Fruit fly (Drosophila melanogaster) whole organism, embryonic: ENCODE results near the gene CG10353.
A peak's percentile ranks its signal among the peaks of the same experiment; 100 is the strongest.

ENCODE experiments used
- Bteb2 ChIP-seq: fragments of 200-800 bp; sonication (Bioruptor generic); optimal IDR thresholded peaks from 2 replicates; lab custom pipeline; 2016; ENCODE audit warnings: missing biosample characterization, missing genetic modification characterization
- CG1024 ChIP-seq: fragments of 200-800 bp; sonication (Bioruptor generic); IDR thresholded peaks from 2 replicates; pipeline ENCODE4 v1.3.6; 2022; ENCODE audit warnings: missing biosample characterization, missing genetic modification characterization
- CG11560 ChIP-seq: fragments of 200-800 bp; sonication (Bioruptor generic); IDR thresholded peaks from 3 replicates; pipeline ENCODE4 v1.3.6; 2022; ENCODE audit warnings: missing biosample characterization, missing genetic modification characterization
- CG12104 ChIP-seq: fragments of 200-800 bp; sonication (Bioruptor generic); optimal IDR thresholded peaks from 3 replicates; lab custom pipeline; 2016; ENCODE audit warnings: missing biosample characterization, missing genetic modification characterization
- CG13424 ChIP-seq: fragments of 200-800 bp; sonication (Bioruptor generic); optimal IDR thresholded peaks from 2 replicates; lab custom pipeline; 2019; ENCODE audit warnings: missing biosample characterization, mild to moderate bottlenecking, missing genetic modification characterization, moderate library complexity
- CG17328 ChIP-seq: fragments of 200-800 bp; sonication (Bioruptor generic); IDR thresholded peaks from 2 replicates; pipeline ENCODE4 v1.3.6; 2022; ENCODE audit warnings: missing biosample characterization, missing genetic modification characterization
- CG18262 ChIP-seq: fragments of 200-800 bp; optimal IDR thresholded peaks from 3 replicates; lab custom pipeline; 2019; ENCODE audit warnings: missing biosample characterization, mild to moderate bottlenecking, missing genetic modification characterization, moderate library complexity
- CG2678 ChIP-seq: fragments of 200-800 bp; sonication (Bioruptor generic); optimal IDR thresholded peaks from 3 replicates; lab custom pipeline; 2019; ENCODE audit warnings: missing biosample characterization, mild to moderate bottlenecking, missing genetic modification characterization, moderate library complexity
- CG2712 ChIP-seq: fragments of 200-800 bp; optimal IDR thresholded peaks from 3 replicates; lab custom pipeline; 2019; ENCODE audit warnings: missing biosample characterization, mild to moderate bottlenecking, missing genetic modification characterization, moderate library complexity
- CG30403 ChIP-seq: fragments of 200-800 bp; sonication (Bioruptor generic); optimal IDR thresholded peaks from 3 replicates; lab custom pipeline; 2016; ENCODE audit warnings: missing biosample characterization, missing genetic modification characterization
- CG3065 ChIP-seq: fragments of 200-800 bp; sonication (Bioruptor generic); optimal IDR thresholded peaks from 2 replicates; lab custom pipeline; 2016; ENCODE audit warnings: missing biosample characterization, missing genetic modification characterization
- CG31224 ChIP-seq: fragments of 200-800 bp; sonication (Bioruptor generic); IDR thresholded peaks from 2 replicates; pipeline ENCODE4 v1.3.6; 2022; ENCODE audit warnings: missing biosample characterization, missing genetic modification characterization
- CG3281 ChIP-seq: fragments of 200-800 bp; sonication (Bioruptor generic); optimal IDR thresholded peaks from 3 replicates; lab custom pipeline; 2017; ENCODE audit warnings: missing biosample characterization, mild to moderate bottlenecking, missing genetic modification characterization
- CG4617 ChIP-seq: fragments of 200-800 bp; sonication (Bioruptor generic); optimal IDR thresholded peaks from 3 replicates; lab custom pipeline; 2016; ENCODE audit warnings: missing biosample characterization, missing genetic modification characterization, borderline replicate concordance
- CG8388 ChIP-seq: fragments of 200-800 bp; sonication (Bioruptor generic); optimal IDR thresholded peaks from 2 replicates; lab custom pipeline; 2019; ENCODE audit warnings: missing biosample characterization, mild to moderate bottlenecking, missing genetic modification characterization, moderate library complexity
- CG9817 ChIP-seq: fragments of 200-800 bp; sonication (Bioruptor generic); optimal IDR thresholded peaks from 2 replicates; lab custom pipeline; 2018; ENCODE audit warnings: missing biosample characterization, mild to moderate bottlenecking, missing genetic modification characterization, moderate library complexity
- CoRest ChIP-seq: fragments of 200-800 bp; sonication (Bioruptor generic); optimal IDR thresholded peaks from 3 replicates; lab custom pipeline; 2018; ENCODE audit warnings: missing biosample characterization, mild to moderate bottlenecking, missing genetic modification characterization, moderate library complexity
- D ChIP-seq, 2 experiments: fragments of 200-800 bp in 1 of 2; fragments of >200 bp in 1 of 2; sonication (Bioruptor generic) in 1 of 2; optimal IDR thresholded peaks; 2 replicates in 1 of 2; 3 replicates in 1 of 2; lab custom pipeline; 2017; ENCODE audit warnings: mild to moderate bottlenecking in 1 of 2, missing biosample characterization in 1 of 2, missing genetic modification characterization in 1 of 2, missing genetic modification reagents in 1 of 2
- Dll ChIP-seq: fragments of 200-800 bp; sonication (Bioruptor generic); IDR thresholded peaks from 4 replicates; pipeline ENCODE4 v1.3.6; 2022; ENCODE audit warnings: missing biosample characterization, missing genetic modification characterization; ENCODE audit not compliant: partially characterized antibody
- Ets97D ChIP-seq: fragments of 200-800 bp; sonication (Bioruptor generic); optimal IDR thresholded peaks from 3 replicates; lab custom pipeline; 2016; ENCODE audit warnings: missing biosample characterization, missing genetic modification characterization
- Mrtf ChIP-seq: fragments of 200-800 bp; sonication (Bioruptor generic); IDR thresholded peaks from 3 replicates; pipeline ENCODE4 v1.3.6; 2022; ENCODE audit warnings: missing biosample characterization, missing genetic modification characterization
- Nf-YB ChIP-seq: fragments of 200-800 bp; sonication (Bioruptor generic); optimal IDR thresholded peaks from 3 replicates; lab custom pipeline; 2019; ENCODE audit warnings: missing biosample characterization, mild to moderate bottlenecking, missing genetic modification characterization, moderate library complexity
- Oli ChIP-seq: fragments of 200-800 bp; sonication (Bioruptor generic); optimal IDR thresholded peaks from 2 replicates; lab custom pipeline; 2018; ENCODE audit warnings: missing biosample characterization, mild to moderate bottlenecking, missing genetic modification characterization, moderate library complexity
- Pdp1 ChIP-seq, 2 experiments: fragments of 200-800 bp; sonication (Bioruptor generic); optimal IDR thresholded peaks; 3 replicates each; lab custom pipeline; 2016; ENCODE audit warnings: missing biosample characterization in 2 of 2, missing genetic modification characterization in 2 of 2, mild to moderate bottlenecking in 1 of 2, moderate library complexity in 1 of 2
- Side ChIP-seq: fragments of 200-800 bp; sonication (Bioruptor generic); optimal IDR thresholded peaks from 2 replicates; lab custom pipeline; 2016; ENCODE audit warnings: missing biosample characterization, missing genetic modification characterization
- Sox100B ChIP-seq: fragments of 200-800 bp; sonication (Bioruptor generic); optimal IDR thresholded peaks from 3 replicates; lab custom pipeline; 2018; ENCODE audit warnings: missing biosample characterization, mild to moderate bottlenecking, missing genetic modification characterization
- Sry-δ ChIP-seq: fragments of 200-800 bp; sonication (Bioruptor generic); optimal IDR thresholded peaks from 2 replicates; lab custom pipeline; 2016; ENCODE audit warnings: missing biosample characterization, missing genetic modification characterization
- Usf ChIP-seq: fragments of 200-800 bp; sonication (Bioruptor generic); optimal IDR thresholded peaks from 2 replicates; lab custom pipeline; 2017; ENCODE audit warnings: missing genotype, missing biosample characterization, missing genetic modification characterization
- Xrp1 ChIP-seq: fragments of 200-800 bp; sonication (Bioruptor generic); IDR thresholded peaks from 2 replicates; pipeline ENCODE4 v1.3.6; 2022; ENCODE audit warnings: missing biosample characterization, missing genetic modification characterization
- ap ChIP-seq: fragments of 200-800 bp; sonication (Bioruptor generic); IDR thresholded peaks from 2 replicates; pipeline ENCODE4 v1.3.6; 2022; ENCODE audit warnings: missing biosample characterization, missing genetic modification characterization
- ci ChIP-seq: fragments of 200-800 bp; sonication (Bioruptor generic); IDR thresholded peaks from 3 replicates; pipeline ENCODE4 v1.3.6; 2022; ENCODE audit warnings: missing biosample characterization, missing genetic modification characterization
- corto ChIP-seq: fragments of 200-800 bp; sonication (Bioruptor generic); optimal IDR thresholded peaks from 2 replicates; lab custom pipeline; 2016; ENCODE audit warnings: missing biosample characterization, mild to moderate bottlenecking, missing genetic modification characterization, moderate library complexity
- crol ChIP-seq: fragments of 200-800 bp; sonication (Bioruptor generic); IDR thresholded peaks from 2 replicates; pipeline ENCODE4 v1.3.6; 2022; ENCODE audit warnings: missing biosample characterization, missing genetic modification characterization
- dmrt99B ChIP-seq: fragments of 200-800 bp; sonication (Bioruptor generic); optimal IDR thresholded peaks from 2 replicates; lab custom pipeline; 2018; ENCODE audit warnings: missing biosample characterization, mild to moderate bottlenecking, missing genetic modification characterization, moderate library complexity
- dpn ChIP-seq, 2 experiments: fragments of 200-800 bp; sonication (Bioruptor generic); optimal IDR thresholded peaks; 3 replicates each; lab custom pipeline; 2016; ENCODE audit warnings: missing biosample characterization in 2 of 2, missing genetic modification characterization in 2 of 2
- ftz-f1 ChIP-seq: fragments of 200-800 bp; sonication (Bioruptor generic); optimal IDR thresholded peaks from 2 replicates; lab custom pipeline; 2016; ENCODE audit warnings: missing biosample characterization, missing genetic modification characterization
- gfzf ChIP-seq: fragments of 200-800 bp; sonication (Bioruptor generic); optimal IDR thresholded peaks from 2 replicates; lab custom pipeline; 2016; ENCODE audit warnings: missing biosample characterization, mild to moderate bottlenecking, missing genetic modification characterization, moderate library complexity
- grau ChIP-seq: fragments of 200-800 bp; optimal IDR thresholded peaks from 3 replicates; lab custom pipeline; 2019; ENCODE audit warnings: missing biosample characterization, mild to moderate bottlenecking, missing genetic modification characterization, moderate library complexity
- hb ChIP-seq: fragments of 200-800 bp; sonication (Bioruptor generic); IDR thresholded peaks from 3 replicates; pipeline ENCODE4 v1.3.6; 2022; ENCODE audit warnings: missing biosample characterization, missing genetic modification characterization; ENCODE audit not compliant: partially characterized antibody
- kah ChIP-seq: fragments of 200-800 bp; sonication (Bioruptor generic); optimal IDR thresholded peaks from 2 replicates; lab custom pipeline; 2018; ENCODE audit warnings: missing biosample characterization, mild to moderate bottlenecking, missing genetic modification characterization
- kay ChIP-seq: fragments of 200-800 bp; sonication (Bioruptor generic); optimal IDR thresholded peaks from 2 replicates; lab custom pipeline; 2016; ENCODE audit warnings: missing biosample characterization, missing genetic modification characterization
- knrl ChIP-seq: fragments of 200-800 bp; sonication (Bioruptor generic); IDR thresholded peaks from 3 replicates; pipeline ENCODE4 v1.3.6; 2022; ENCODE audit warnings: missing biosample characterization, missing genetic modification characterization; ENCODE audit not compliant: partially characterized antibody
- onecut ChIP-seq: fragments of 200-800 bp; sonication (Bioruptor generic); IDR thresholded peaks from 2 replicates; pipeline ENCODE4 v1.3.6; 2022; ENCODE audit warnings: missing biosample characterization, missing genetic modification characterization
- unc-4 ChIP-seq: fragments of 200-800 bp; sonication (Bioruptor generic); IDR thresholded peaks from 2 replicates; pipeline ENCODE4 v1.3.6; 2022; ENCODE audit warnings: missing biosample characterization, missing genetic modification characterization; ENCODE audit not compliant: partially characterized antibody
- wor ChIP-seq: fragments of 200-800 bp; sonication (Bioruptor generic); IDR thresholded peaks from 2 replicates; pipeline ENCODE4 v1.3.6; 2022; ENCODE audit warnings: missing biosample characterization, missing genetic modification characterization

Gene CG10353

dm6 chrX:11846049-11846718 is 40.8 kb downstream of the CG10353 start, which contains the start of gene CG15740 (continued):
- no peak for TF ChIP-seq CG9817 (tag; lab: Kevin White, UChicago)
- peak; percentile 58 for TF ChIP-seq Oli (tag; lab: Kevin White, UChicago)

DNA sequence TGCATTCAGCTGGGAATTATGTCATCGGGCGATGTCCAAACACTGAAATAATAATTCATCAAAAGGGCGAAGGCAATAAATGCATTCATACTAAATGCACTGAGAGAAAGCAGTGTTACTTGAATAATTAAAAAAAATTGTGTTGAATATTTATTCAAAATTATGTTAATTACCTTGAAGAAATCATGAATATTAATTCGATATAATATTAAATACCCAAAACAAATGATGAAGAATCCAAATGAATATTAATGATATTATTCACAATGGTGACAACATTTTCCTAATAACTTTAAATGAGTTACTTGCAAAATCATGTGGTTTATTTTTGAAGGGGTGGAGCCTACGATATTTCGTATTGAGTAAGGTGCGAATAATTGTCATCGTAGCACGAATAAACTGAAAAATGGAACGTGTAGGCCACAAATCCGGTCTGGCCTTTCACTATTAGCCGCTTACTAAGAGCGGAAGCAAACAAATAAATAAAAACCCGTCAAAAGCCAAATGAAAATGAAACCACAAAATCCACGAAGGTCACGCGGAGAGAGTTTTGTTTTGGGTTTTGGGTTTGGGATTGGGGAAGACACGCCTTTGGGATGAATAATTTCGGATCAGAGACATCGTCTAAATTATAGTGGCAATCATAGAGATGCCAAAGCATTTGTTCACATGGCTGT is 45.1 kb downstream of the CG10353 start:
- TF ChIP-seq dmrt99B (tag; lab: Kevin White, UChicago): peak; percentile 71
- TF ChIP-seq CG4617: no peak
- peak; percentile 16 for TF ChIP-seq Oli (tag; lab: Kevin White, UChicago)
- TF ChIP-seq CG11560 (tag; lab: Robert Waterston, UW): no peak
- TF ChIP-seq ftz-f1 (GFP tag; lab: Kevin White, UChicago): no peak
- no peak for TF ChIP-seq CG3065 (GFP tag; lab: Kevin White, UChicago)
- no peak for TF ChIP-seq Sry-δ
- TF ChIP-seq kay (GFP tag; lab: Kevin White, UChicago): no peak
- peak; percentile 51 for TF ChIP-seq CG2678
- no peak for TF ChIP-seq CG12104
- no peak for TF ChIP-seq Usf (GFP tag; lab: Kevin White, UChicago)
- no peak for TF ChIP-seq dpn (GFP tag; optimal IDR thresholded peaks at IDR 0.05; lab: Kevin White, UChicago)
- TF ChIP-seq CG2712: peak; percentile 42
- TF ChIP-seq CoRest: peak; percentile 35
- peak; percentile 53 for TF ChIP-seq CG18262 (tag; lab: Kevin White, UChicago)
- TF ChIP-seq CG8388 (GFP tag; lab: Kevin White, UChicago): peak; percentile 6
- no peak for TF ChIP-seq Nf-YB (GFP tag; lab: Kevin White, UChicago)
- TF ChIP-seq Bteb2: no peak
- peak; percentile 31 for TF ChIP-seq CG13424 (tag; lab: Kevin White, UChicago)
- no peak for TF ChIP-seq CG17328 (GFP tag; lab: Robert Waterston, UW)
- no peak for TF ChIP-seq kah (GFP tag; lab: Kevin White, UChicago)
- TF ChIP-seq CG3281 (GFP tag; lab: Kevin White, UChicago): no peak
- TF ChIP-seq Ets97D (GFP tag; lab: Kevin White, UChicago): no peak
- TF ChIP-seq D (optimal IDR thresholded peaks at IDR 0.05; lab: Kevin White, UChicago): no peak
- no peak for TF ChIP-seq D (GFP tag; optimal IDR thresholded peaks at IDR 0.05; lab: Kevin White, UChicago)
- TF ChIP-seq crol (GFP tag; lab: Robert Waterston, UW): no peak
- peak in 1 of 2 experiments; percentile 30 for TF ChIP-seq Pdp1 (GFP tag; optimal IDR thresholded peaks at IDR 0.05; lab: Kevin White, UChicago)
- TF ChIP-seq wor (GFP tag; lab: Robert Waterston, UW): 0 out of 2 replicates have a peak, but pooled peaks have one; percentile 20
- TF ChIP-seq hb: no peak
- 0 out of 3 replicates have a peak, but pooled peaks have one; percentile 7 for TF ChIP-seq ci (GFP tag; lab: Robert Waterston, UW)
- TF ChIP-seq ap (GFP tag; lab: Robert Waterston, UW): no peak
- TF ChIP-seq CG1024: no peak
- TF ChIP-seq unc-4: no peak
- no peak for TF ChIP-seq Side (GFP tag; lab: Kevin White, UChicago)
- TF ChIP-seq Sox100B (GFP tag; lab: Kevin White, UChicago): peak; percentile 62
- TF ChIP-seq Mrtf (GFP tag; lab: Robert Waterston, UW): no peak
- no peak for TF ChIP-seq grau
- TF ChIP-seq Xrp1: no peak
- no peak for TF ChIP-seq CG31224 (GFP tag; lab: Robert Waterston, UW)
- TF ChIP-seq CG30403 (GFP tag; lab: Kevin White, UChicago): no peak
- TF ChIP-seq gfzf (GFP tag; lab: Kevin White, UChicago): no peak
- TF ChIP-seq Dll (GFP tag; lab: Robert Waterston, UW): no peak
- no peak for TF ChIP-seq knrl
- TF ChIP-seq corto (GFP tag; lab: Kevin White, UChicago): no peak
- TF ChIP-seq onecut: no peak
